Fruit fly (Drosophila melanogaster): ENCODE results near the gene CG42832.

The CG42832 gene

dm6 chr3L:11626229-11626826 lies 16.4 kb downstream of the CG42832 start, which contains the start of gene PCID2 (continued):
- TF ChIP-seq sna (GFP tag; IDR thresholded peaks at IDR 0.05; ENCODE audit: partially characterized antibody): peak; percentile 80
- TF ChIP-seq stwl (tag; optimal IDR thresholded peaks at IDR 0.05): peak; percentile 68
- no peak for TF ChIP-seq CG10462 (GFP tag; optimal IDR thresholded peaks at IDR 0.05)
- no peak for TF ChIP-seq CG17359 (tag; optimal IDR thresholded peaks at IDR 0.05)
- TF ChIP-seq Med (GFP tag): peak; percentile 35
- peak; percentile 69 for TF ChIP-seq hb (GFP tag; IDR thresholded peaks at IDR 0.05; ENCODE audit: partially characterized antibody)
- no peak for TF ChIP-seq wek (GFP tag; optimal IDR thresholded peaks at IDR 0.05)
- TF ChIP-seq CG8290 (GFP tag; optimal IDR thresholded peaks at IDR 0.05): no peak
- TF ChIP-seq CG8290 (tag; optimal IDR thresholded peaks at IDR 0.05): no peak
- no peak for TF ChIP-seq CrebB (tag; optimal IDR thresholded peaks at IDR 0.05)
- TF ChIP-seq NfI (GFP tag; optimal IDR thresholded peaks at IDR 0.05): no peak
- no peak for TF ChIP-seq stc (GFP tag; IDR thresholded peaks at IDR 0.05)
- no peak for TF ChIP-seq tap (tag; optimal IDR thresholded peaks at IDR 0.05)
- TF ChIP-seq pb (GFP tag; optimal IDR thresholded peaks at IDR 0.05): no peak
- peak; percentile 83 for TF ChIP-seq Scr (GFP tag; IDR thresholded peaks at IDR 0.05; ENCODE audit: partially characterized antibody)
- no peak for TF ChIP-seq CG12155 (GFP tag; optimal IDR thresholded peaks at IDR 0.05)
- TF ChIP-seq Sry-δ (GFP tag; optimal IDR thresholded peaks at IDR 0.05): peak; percentile 77
- TF ChIP-seq CG6791 (GFP tag; IDR thresholded peaks at IDR 0.05; ENCODE audit: partially characterized antibody): peak; percentile 77
- TF ChIP-seq CG16813 (GFP tag; IDR thresholded peaks at IDR 0.05; ENCODE audit: partially characterized antibody): peak; percentile 74
- no peak for TF ChIP-seq sim (GFP tag; IDR thresholded peaks at IDR 0.05)
- TF ChIP-seq ssp (GFP tag; IDR thresholded peaks at IDR 0.05): no peak
- peak; percentile 77 for TF ChIP-seq unc-4 (GFP tag; IDR thresholded peaks at IDR 0.05; ENCODE audit: partially characterized antibody)
- peak; percentile 73 for TF ChIP-seq hbn (GFP tag; IDR thresholded peaks at IDR 0.05; ENCODE audit: partially characterized antibody)
- TF ChIP-seq CG9932 (GFP tag; IDR thresholded peaks at IDR 0.05): no peak
- TF ChIP-seq CG8388 (GFP tag; optimal IDR thresholded peaks at IDR 0.05): no peak
- TF ChIP-seq CG43689 (GFP tag; IDR thresholded peaks at IDR 0.05): no peak
- peak; percentile 80 for TF ChIP-seq Doc3 (GFP tag; IDR thresholded peaks at IDR 0.05; ENCODE audit: partially characterized antibody)
- TF ChIP-seq amos (GFP tag; IDR thresholded peaks at IDR 0.05; ENCODE audit: partially characterized antibody): peak; percentile 83
- TF ChIP-seq vnd (GFP tag; IDR thresholded peaks at IDR 0.05; ENCODE audit: partially characterized antibody): peak; percentile 77
- peak; percentile 53; the same call in 1 of the 3 replicates for TF ChIP-seq CG7963 (GFP tag; IDR thresholded peaks at IDR 0.05; ENCODE audit: partially characterized antibody)
- TF ChIP-seq ato (GFP tag; IDR thresholded peaks at IDR 0.05; ENCODE audit: partially characterized antibody): peak; percentile 45; the same call in 1 of the 2 replicates
- peak; percentile 76; the same call in 2 of the 3 replicates for TF ChIP-seq Opbp (GFP tag; IDR thresholded peaks at IDR 0.05; ENCODE audit: partially characterized antibody)
- no peak for TF ChIP-seq Stat92E (GFP tag; optimal IDR thresholded peaks at IDR 0.05)
- TF ChIP-seq sens (GFP tag): peak; percentile 28
- no peak for TF ChIP-seq CG17568 (GFP tag; optimal IDR thresholded peaks at IDR 0.05)

DNA sequence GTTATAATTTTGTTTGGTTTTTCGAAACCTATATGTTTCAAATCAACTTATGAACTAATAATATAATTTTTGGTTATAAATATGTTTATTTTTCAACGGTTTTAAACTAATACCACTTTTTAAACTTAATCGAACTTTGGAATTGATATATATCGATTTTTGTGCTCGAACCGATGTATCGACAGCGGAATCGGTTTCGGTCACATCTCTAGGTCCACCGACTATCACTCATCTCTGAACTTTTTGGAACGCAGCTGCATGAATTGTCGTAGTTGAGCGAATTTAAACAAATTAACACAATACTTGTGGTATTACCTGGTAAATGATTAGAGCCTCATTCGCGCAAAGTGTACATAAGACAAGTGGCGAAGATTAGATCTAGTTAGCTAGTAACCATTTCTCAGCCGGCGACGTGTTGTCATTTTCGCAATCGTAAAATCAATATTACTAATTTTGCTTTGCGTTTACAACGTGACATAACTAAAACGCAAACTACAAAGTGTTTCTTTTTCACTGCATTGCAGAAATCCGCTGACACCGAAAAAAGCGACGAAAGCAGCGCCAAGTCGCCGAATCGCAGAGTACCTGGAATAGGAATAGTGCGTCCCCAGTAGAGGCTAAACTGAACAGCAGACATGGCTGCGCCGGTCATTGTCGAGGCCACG lies 18.0 kb downstream of the CG42832 start, which contains the start of gene Apt1:
Gene Apt1 (plus strand): TSS at position 219 of the 665 bp plus-strand sequence.
- TF ChIP-seq CG3407 (GFP tag; optimal IDR thresholded peaks at IDR 0.05) (no peak), CG17829 (tag; optimal IDR thresholded peaks at IDR 0.05) (peak; percentile 14), CoRest (tag; optimal IDR thresholded peaks at IDR 0.05) (no peak), YL-1 (GFP tag; optimal IDR thresholded peaks at IDR 0.05) (peak; percentile 27), CG12236 (GFP tag; optimal IDR thresholded peaks at IDR 0.05) (no peak), CG8089 (GFP tag; optimal IDR thresholded peaks at IDR 0.05) (no peak), sqz (GFP tag; optimal IDR thresholded peaks at IDR 0.05) (no peak), CG2129 (GFP tag; IDR thresholded peaks at IDR 0.05; ENCODE audit: partially characterized antibody) (peak; percentile 83), trem (tag; optimal IDR thresholded peaks at IDR 0.05) (peak; percentile 19), ems (GFP tag; optimal IDR thresholded peaks at IDR 0.05) (no peak), sd (tag; optimal IDR thresholded peaks at IDR 0.05) (no peak), NC2β (GFP tag; optimal IDR thresholded peaks at IDR 0.05) (no peak), CG7963 (GFP tag; IDR thresholded peaks at IDR 0.05; ENCODE audit: partially characterized antibody) (peak; percentile 96), Bgb (GFP tag; IDR thresholded peaks at IDR 0.05; ENCODE audit: partially characterized antibody) (peak; percentile 98), dysf (GFP tag; IDR thresholded peaks at IDR 0.05) (no peak)

Data from whole organism, embryonic.